Fruit fly (Drosophila melanogaster) whole organism, embryonic: ENCODE results near the gene prtp.

Experiments used
- Atf3 ChIP-seq: fragments of 200-800 bp; sonication (Bioruptor generic); optimal IDR thresholded peaks from 3 replicates; lab custom pipeline; 2016; ENCODE audit warnings: missing biosample characterization, missing genetic modification characterization
- CG10321 ChIP-seq: fragments of 200-800 bp; sonication (Bioruptor generic); IDR thresholded peaks from 2 replicates; pipeline ENCODE4 v1.3.6; 2022; ENCODE audit warnings: missing biosample characterization, missing genetic modification characterization
- CG11696 ChIP-seq: fragments of 200-800 bp; sonication (Bioruptor generic); IDR thresholded peaks from 2 replicates; pipeline ENCODE4 v1.3.6; 2022; ENCODE audit warnings: missing biosample characterization, missing genetic modification characterization
- CG12236 ChIP-seq: fragments of 200-800 bp; sonication (Bioruptor generic); optimal IDR thresholded peaks from 2 replicates; lab custom pipeline; 2016; ENCODE audit warnings: missing biosample characterization, missing genetic modification characterization
- CG12299 ChIP-seq: fragments of 200-800 bp; sonication (Bioruptor generic); optimal IDR thresholded peaks from 2 replicates; lab custom pipeline; 2018; ENCODE audit warnings: missing biosample characterization, mild to moderate bottlenecking, missing genetic modification characterization
- CG14965 ChIP-seq: fragments of 200-800 bp; sonication (Bioruptor generic); optimal IDR thresholded peaks from 2 replicates; lab custom pipeline; 2016; ENCODE audit warnings: missing biosample characterization, missing genetic modification characterization, borderline replicate concordance
- CG17802 ChIP-seq: fragments of 200-800 bp; sonication (Bioruptor generic); optimal IDR thresholded peaks from 2 replicates; lab custom pipeline; 2018; ENCODE audit warnings: missing biosample characterization, mild to moderate bottlenecking, missing genetic modification characterization, moderate library complexity
- CG17912 ChIP-seq: fragments of 200-800 bp; sonication (Bioruptor generic); optimal IDR thresholded peaks from 2 replicates; lab custom pipeline; 2018; ENCODE audit warnings: missing biosample characterization, mild to moderate bottlenecking, missing genetic modification characterization
- CG30431 ChIP-seq: fragments of 200-800 bp; sonication (Bioruptor generic); optimal IDR thresholded peaks from 2 replicates; lab custom pipeline; 2017; ENCODE audit warnings: missing biosample characterization, missing genetic modification characterization
- CG34224 ChIP-seq: fragments of 200-800 bp; sonication (Bioruptor generic); IDR thresholded peaks from 3 replicates; pipeline ENCODE4 v1.3.6; 2022; ENCODE audit warnings: missing biosample characterization, missing genetic modification characterization; ENCODE audit not compliant: partially characterized antibody
- CG4282 ChIP-seq: fragments of 200-800 bp; sonication (Bioruptor generic); optimal IDR thresholded peaks from 2 replicates; lab custom pipeline; 2016; ENCODE audit warnings: missing biosample characterization, missing genetic modification characterization
- CG4328 ChIP-seq: fragments of 200-800 bp; sonication (Bioruptor generic); optimal IDR thresholded peaks from 3 replicates; lab custom pipeline; 2017; ENCODE audit warnings: missing biosample characterization, missing genetic modification reagents, missing genetic modification characterization
- CG5953 ChIP-seq: fragments of 200-800 bp; sonication (Bioruptor generic); IDR thresholded peaks from 2 replicates; pipeline ENCODE4 v1.3.6; 2022; ENCODE audit warnings: missing biosample characterization, missing genetic modification characterization
- CG6254 ChIP-seq: fragments of 200-800 bp; sonication (Bioruptor generic); optimal IDR thresholded peaks from 3 replicates; lab custom pipeline; 2017; ENCODE audit warnings: mild to moderate bottlenecking, missing biosample characterization, missing genetic modification reagents, missing genetic modification characterization
- CG7357 ChIP-seq: fragments of 200-800 bp; sonication (Bioruptor generic); IDR thresholded peaks from 3 replicates; pipeline ENCODE4 v1.3.6; 2022; ENCODE audit warnings: missing biosample characterization, missing genetic modification characterization
- CG7786 ChIP-seq: fragments of 200-800 bp; sonication (Bioruptor generic); optimal IDR thresholded peaks from 2 replicates; lab custom pipeline; 2016; ENCODE audit warnings: missing biosample characterization, missing genetic modification characterization
- CrebB ChIP-seq: fragments of 200-800 bp; sonication (Bioruptor generic); optimal IDR thresholded peaks from 3 replicates; lab custom pipeline; 2018; ENCODE audit warnings: missing biosample characterization, mild to moderate bottlenecking, missing genetic modification characterization
- Dref ChIP-seq: fragments of 200-800 bp; sonication (Bioruptor generic); IDR thresholded peaks from 2 replicates; pipeline ENCODE4 v1.3.6; 2022; ENCODE audit warnings: missing biosample characterization, missing genetic modification characterization
- Fer1 ChIP-seq: fragments of 200-800 bp; sonication (Bioruptor generic); optimal IDR thresholded peaks from 2 replicates; lab custom pipeline; 2017; ENCODE audit warnings: missing biosample characterization, mild to moderate bottlenecking, missing genetic modification characterization
- Hr3 ChIP-seq: fragments of 200-800 bp; sonication (Bioruptor generic); optimal IDR thresholded peaks from 3 replicates; lab custom pipeline; 2016; ENCODE audit warnings: missing biosample characterization, missing genetic modification characterization
- MESR4 ChIP-seq: fragments of 200-800 bp; sonication (Bioruptor generic); optimal IDR thresholded peaks from 2 replicates; lab custom pipeline; 2018; ENCODE audit warnings: missing biosample characterization, mild to moderate bottlenecking, missing genetic modification characterization, moderate library complexity
- Max ChIP-seq: fragments of 200-800 bp; sonication (Bioruptor generic); optimal IDR thresholded peaks from 2 replicates; lab custom pipeline; 2016; ENCODE audit warnings: missing biosample characterization, mild to moderate bottlenecking, missing genetic modification characterization
- NC2α ChIP-seq: fragments of 200-800 bp; sonication (Bioruptor generic); optimal IDR thresholded peaks from 2 replicates; lab custom pipeline; 2016; ENCODE audit warnings: missing biosample characterization, missing genetic modification characterization
- NK7.1 ChIP-seq: fragments of 200-800 bp; sonication (Bioruptor generic); optimal IDR thresholded peaks from 3 replicates; lab custom pipeline; 2016; ENCODE audit warnings: missing biosample characterization, missing genetic modification characterization
- Poxn ChIP-seq: fragments of 200-800 bp; sonication (Bioruptor generic); IDR thresholded peaks from 2 replicates; pipeline ENCODE4 v1.3.6; 2022; ENCODE audit warnings: missing biosample characterization, missing genetic modification characterization
- Ptx1 ChIP-seq: fragments of 200-800 bp; sonication (Bioruptor generic); IDR thresholded peaks from 2 replicates; pipeline ENCODE4 v1.3.6; 2022; ENCODE audit warnings: missing biosample characterization, missing genetic modification characterization
- Side ChIP-seq: fragments of 200-800 bp; sonication (Bioruptor generic); optimal IDR thresholded peaks from 2 replicates; lab custom pipeline; 2016; ENCODE audit warnings: missing biosample characterization, missing genetic modification characterization
- Sox100B ChIP-seq: fragments of 200-800 bp; sonication (Bioruptor generic); optimal IDR thresholded peaks from 3 replicates; lab custom pipeline; 2018; ENCODE audit warnings: missing biosample characterization, mild to moderate bottlenecking, missing genetic modification characterization
- Vsx1 ChIP-seq: fragments of 200-800 bp; sonication (Bioruptor generic); optimal IDR thresholded peaks from 2 replicates; lab custom pipeline; 2017; ENCODE audit warnings: missing biosample characterization, mild to moderate bottlenecking, missing genetic modification characterization, missing genetic modification reagents
- Xrp1 ChIP-seq: fragments of 200-800 bp; sonication (Bioruptor generic); IDR thresholded peaks from 2 replicates; pipeline ENCODE4 v1.3.6; 2022; ENCODE audit warnings: missing biosample characterization, missing genetic modification characterization
- ab ChIP-seq: fragments of 200-800 bp; sonication (Bioruptor generic); optimal IDR thresholded peaks from 2 replicates; lab custom pipeline; 2016; ENCODE audit warnings: missing biosample characterization, missing genetic modification characterization
- aop ChIP-seq: fragments of 200-800 bp; sonication (Bioruptor generic); IDR thresholded peaks from 2 replicates; pipeline ENCODE4 v1.3.6; 2022; ENCODE audit warnings: missing biosample characterization, missing genetic modification characterization
- ap ChIP-seq: fragments of 200-800 bp; sonication (Bioruptor generic); IDR thresholded peaks from 2 replicates; pipeline ENCODE4 v1.3.6; 2022; ENCODE audit warnings: missing biosample characterization, missing genetic modification characterization
- az2 ChIP-seq: fragments of 200-800 bp; sonication (Bioruptor generic); optimal IDR thresholded peaks from 3 replicates; lab custom pipeline; 2016; ENCODE audit warnings: missing biosample characterization, missing genetic modification characterization
- bcd ChIP-seq: fragments of 200-800 bp; sonication (Bioruptor generic); optimal IDR thresholded peaks from 2 replicates; lab custom pipeline; 2017; ENCODE audit warnings: missing biosample characterization, mild to moderate bottlenecking, missing genetic modification characterization
- bowl ChIP-seq: fragments of 200-800 bp; sonication (Bioruptor generic); IDR thresholded peaks from 2 replicates; pipeline ENCODE4 v1.3.6; 2022; ENCODE audit warnings: missing biosample characterization, missing genetic modification characterization
- crp ChIP-seq, 2 experiments: fragments of 200-800 bp; sonication (Bioruptor generic); optimal IDR thresholded peaks; 2 replicates in 1 of 2; 3 replicates in 1 of 2; lab custom pipeline; 2017; ENCODE audit warnings: missing biosample characterization in 2 of 2, missing genetic modification characterization in 2 of 2, mild to moderate bottlenecking in 1 of 2, moderate library complexity in 1 of 2
- ems ChIP-seq: fragments of 200-800 bp; sonication (Bioruptor generic); optimal IDR thresholded peaks from 3 replicates; lab custom pipeline; 2016; ENCODE audit warnings: missing biosample characterization, missing genetic modification characterization
- eve ChIP-seq, 2 experiments: fragments of >200 bp; optimal IDR thresholded peaks; 2 replicates each; lab custom pipeline; 2017; ENCODE audit warnings: missing biosample characterization in 2 of 2, missing genetic modification characterization in 2 of 2
- insv ChIP-seq, 2 experiments: fragments of 200-800 bp; sonication (Bioruptor generic); optimal IDR thresholded peaks; 3 replicates each; lab custom pipeline; 2016 to 2018; ENCODE audit warnings: missing biosample characterization in 2 of 2, missing genetic modification characterization in 2 of 2
- nerfin-2 ChIP-seq: fragments of 200-800 bp; sonication (Bioruptor generic); IDR thresholded peaks from 2 replicates; pipeline ENCODE4 v1.3.6; 2022; ENCODE audit warnings: missing biosample characterization, missing genetic modification characterization; ENCODE audit not compliant: partially characterized antibody
- pan ChIP-seq, 4 experiments: fragments of >200 bp in 3 of 4; fragments of 200-800 bp in 1 of 4; sonication (Bioruptor generic) in 1 of 4; optimal IDR thresholded peaks in 3 of 4; IDR thresholded peaks in 1 of 4; 2 replicates each; pipeline versions ENCODE4 v1.3.6 to Lab custom; 2017 to 2022; ENCODE audit warnings: missing biosample characterization in 2 of 4, missing genetic modification characterization in 2 of 4, mixed read lengths in 1 of 4
- pfk ChIP-seq: fragments of 200-800 bp; sonication (Bioruptor generic); optimal IDR thresholded peaks from 2 replicates; lab custom pipeline; 2018; ENCODE audit warnings: missing biosample characterization, mild to moderate bottlenecking, missing genetic modification characterization, moderate library complexity
- pnt ChIP-seq: fragments of 200-800 bp; sonication (Bioruptor generic); optimal IDR thresholded peaks from 3 replicates; lab custom pipeline; 2016; ENCODE audit warnings: missing biosample characterization, missing genetic modification characterization
- psq ChIP-seq: fragments of 200-800 bp; sonication (Bioruptor generic); optimal IDR thresholded peaks from 2 replicates; lab custom pipeline; 2017; ENCODE audit warnings: missing biosample characterization, missing genetic modification characterization
- run ChIP-seq: fragments of 200-800 bp; sonication (Bioruptor generic); optimal IDR thresholded peaks from 3 replicates; lab custom pipeline; 2018; ENCODE audit warnings: missing biosample characterization, mild to moderate bottlenecking, missing genetic modification characterization
- sc ChIP-seq, 3 experiments: fragments of >200 bp in 2 of 3; fragments of 200-800 bp in 1 of 3; sonication (Bioruptor generic) in 1 of 3; optimal IDR thresholded peaks; 2 replicates in 2 of 3; 3 replicates in 1 of 3; lab custom pipeline; 2017; ENCODE audit warnings: mild to moderate bottlenecking in 1 of 3, missing biosample characterization in 1 of 3, missing genetic modification characterization in 1 of 3, missing genetic modification reagents in 1 of 3
- twi ChIP-seq: fragments of 200-800 bp; optimal IDR thresholded peaks from 2 replicates; lab custom pipeline; 2019; ENCODE audit warnings: missing biosample characterization, mild to moderate bottlenecking, missing genetic modification characterization, moderate library complexity

Gene prtp

DNA sequence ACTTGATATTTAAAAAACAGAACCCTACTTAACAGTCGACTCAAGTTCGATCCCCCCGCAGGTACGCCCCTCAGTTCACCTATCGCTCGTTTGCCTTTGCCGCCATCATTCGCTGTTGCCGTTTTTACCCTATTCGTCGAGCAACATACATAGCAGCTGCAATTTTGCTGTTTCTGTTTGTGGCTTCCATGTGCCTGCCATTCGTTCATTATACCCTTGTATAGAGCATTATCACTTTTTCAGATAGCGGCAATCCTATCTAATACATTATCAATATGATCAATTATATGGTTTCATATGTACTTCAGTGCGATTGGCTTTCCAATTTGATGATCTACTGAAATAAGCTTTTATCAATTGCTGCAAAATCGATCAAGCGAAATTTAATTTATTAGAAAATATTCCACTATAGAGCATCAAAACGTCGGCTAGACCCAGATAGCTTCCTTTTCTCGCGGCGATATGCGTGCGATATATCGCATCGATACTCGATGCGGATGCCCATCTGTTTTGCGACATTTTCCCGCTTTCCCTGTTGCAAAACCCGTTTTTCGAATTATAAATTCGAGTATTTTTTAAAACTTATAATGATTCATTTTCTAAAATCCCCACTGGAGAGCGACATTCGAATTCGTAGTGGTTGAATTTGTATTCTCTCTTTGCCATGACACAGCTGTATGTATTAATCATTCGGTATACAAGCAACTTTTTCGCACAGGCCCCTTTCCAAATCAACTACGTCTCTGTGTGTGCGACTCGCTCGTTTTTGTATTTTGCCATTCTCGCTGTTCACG, 422 bp upstream of the prtp start (continued):
- TF ChIP-seq CG34224 (GFP tag; lab: Robert Waterston, UW) (peak; percentile 76), CG17802 (peak; percentile 64), ems (peak; percentile 83), CG7357 (GFP tag; lab: Robert Waterston, UW) (peak; percentile 80), NK7.1 (GFP tag; lab: Kevin White, UChicago) (peak; percentile 76), CG10321 (GFP tag; lab: Robert Waterston, UW) (peak; percentile 23; the same call in 1 of the 2 replicates), crp (GFP tag; optimal IDR thresholded peaks at IDR 0.05; lab: Kevin White, UChicago) (no peak), CG12299 (peak; percentile 66), Max (peak; percentile 88), Vsx1 (peak; percentile 75), CG4282 (GFP tag; lab: Kevin White, UChicago) (peak; percentile 43), twi (peak; percentile 91), pfk (GFP tag; lab: Kevin White, UChicago) (peak; percentile 50), CG5953 (GFP tag; lab: Robert Waterston, UW) (peak; percentile 55; the same call in 1 of the 2 replicates), CG6254 (GFP tag; lab: Kevin White, UChicago) (peak; percentile 67), bcd (GFP tag; lab: Kevin White, UChicago) (peak; percentile 91), Dref (no peak), nerfin-2 (GFP tag; lab: Robert Waterston, UW) (peak; percentile 11; the same call in 1 of the 2 replicates), CG17912 (GFP tag; lab: Kevin White, UChicago) (peak; percentile 39), Ptx1 (GFP tag; lab: Robert Waterston, UW) (peak; percentile 89), NC2α (GFP tag; lab: Kevin White, UChicago) (peak; percentile 77), ap (GFP tag; lab: Robert Waterston, UW) (peak; percentile 67), CG12236 (GFP tag; lab: Kevin White, UChicago) (peak; percentile 60), bowl (0 out of 2 replicates have a peak, but pooled peaks have one; percentile 17), CG11696 (GFP tag; lab: Robert Waterston, UW) (no peak), Sox100B (GFP tag; lab: Kevin White, UChicago) (peak; percentile 89), aop (GFP tag; lab: Robert Waterston, UW) (no peak), CG7786 (peak; percentile 83), Hr3 (GFP tag; lab: Kevin White, UChicago) (peak; percentile 87), insv (GFP tag; optimal IDR thresholded peaks at IDR 0.05; lab: Kevin White, UChicago) (peak; percentile 24 to 45), CG14965 (peak; percentile 4), ab (GFP tag; lab: Kevin White, UChicago) (peak; percentile 38), psq (GFP tag; lab: Kevin White, UChicago) (peak; percentile 90), CG30431 (GFP tag; lab: Kevin White, UChicago) (peak; percentile 74), pan (optimal IDR thresholded peaks at IDR 0.05; lab: Kevin White, UChicago) (no peak), pan (GFP tag; optimal IDR thresholded peaks at IDR 0.05 in 1 of 2, IDR thresholded peaks at IDR 0.05 in 1 of 2) (peak in 1 of 2 experiments; percentile 73), Fer1 (GFP tag; lab: Kevin White, UChicago) (peak; percentile 88), Side (GFP tag; lab: Kevin White, UChicago) (peak; percentile 70), Poxn (no peak; the same call in 1 of the 2 replicates), CG4328 (GFP tag; lab: Kevin White, UChicago) (peak; percentile 76), MESR4 (GFP tag; lab: Kevin White, UChicago) (peak; percentile 19), eve (GFP tag; optimal IDR thresholded peaks at IDR 0.05; lab: Kevin White, UChicago) (no peak), CrebB (peak; percentile 76), sc (optimal IDR thresholded peaks at IDR 0.05; lab: Kevin White, UChicago) (no peak), sc (GFP tag; optimal IDR thresholded peaks at IDR 0.05; lab: Kevin White, UChicago) (peak; percentile 85), Xrp1 (GFP tag; lab: Robert Waterston, UW) (peak; percentile 86), run (tag; lab: Kevin White, UChicago) (peak; percentile 85), Atf3 (GFP tag; lab: Kevin White, UChicago) (peak; percentile 61), pnt (GFP tag; lab: Kevin White, UChicago) (peak; percentile 85), az2 (GFP tag; lab: Kevin White, UChicago) (peak; percentile 84)
